Worm (Caenorhabditis elegans) whole organism, mixed stage, embryonic: ENCODE measurements around the gene F14H3.3.

Experiments used
- elt-1 ChIP-seq: sonication (generic microtip); optimal IDR thresholded peaks from 2 replicates; lab custom pipeline; 2017; ENCODE audit warnings: missing genetic modification characterization, mild to moderate bottlenecking, missing compliant biosample characterization, antibody characterized with exemption, moderate library complexity, borderline replicate concordance; ENCODE audit not compliant: insufficient read depth
- lin-13 ChIP-seq: fragments of 150-350 bp; optimal IDR thresholded peaks from 2 replicates; lab custom pipeline; 2014; ENCODE audit warnings: missing biosample characterization, missing genetic modification characterization
- nhr-12 ChIP-seq: fragments of 150-350 bp; optimal IDR thresholded peaks from 2 replicates; lab custom pipeline; 2014; ENCODE audit warnings: missing biosample characterization, missing genetic modification characterization
- nhr-237 ChIP-seq: fragments of 150-350 bp; optimal IDR thresholded peaks from 2 replicates; lab custom pipeline; 2014; ENCODE audit warnings: missing biosample characterization, missing genetic modification characterization
- nhr-28 ChIP-seq: fragments of 150-350 bp; optimal IDR thresholded peaks from 2 replicates; lab custom pipeline; 2014; ENCODE audit warnings: missing biosample characterization, missing genetic modification characterization
- pha-4 ChIP-seq: fragments of 150-350 bp; optimal IDR thresholded peaks from 2 replicates; lab custom pipeline; 2018; ENCODE audit warnings: missing biosample characterization, missing genetic modification reagents, missing genetic modification characterization
- sem-2 ChIP-seq: fragments of 200-800 bp; sonication (Bioruptor generic); optimal IDR thresholded peaks from 2 replicates; lab custom pipeline; 2018; ENCODE audit warnings: mild to moderate bottlenecking, missing genetic modification characterization, missing compliant biosample characterization
- snpc-4 ChIP-seq: fragments of 150-350 bp; optimal IDR thresholded peaks from 2 replicates; lab custom pipeline; 2014; ENCODE audit warnings: missing biosample characterization, missing genetic modification characterization
- tbx-8 ChIP-seq: fragments of 200-800 bp; sonication (Bioruptor generic); optimal IDR thresholded peaks from 2 replicates; lab custom pipeline; 2018; ENCODE audit warnings: mild to moderate bottlenecking, missing genetic modification characterization, moderate library complexity, missing compliant biosample characterization

DNA sequence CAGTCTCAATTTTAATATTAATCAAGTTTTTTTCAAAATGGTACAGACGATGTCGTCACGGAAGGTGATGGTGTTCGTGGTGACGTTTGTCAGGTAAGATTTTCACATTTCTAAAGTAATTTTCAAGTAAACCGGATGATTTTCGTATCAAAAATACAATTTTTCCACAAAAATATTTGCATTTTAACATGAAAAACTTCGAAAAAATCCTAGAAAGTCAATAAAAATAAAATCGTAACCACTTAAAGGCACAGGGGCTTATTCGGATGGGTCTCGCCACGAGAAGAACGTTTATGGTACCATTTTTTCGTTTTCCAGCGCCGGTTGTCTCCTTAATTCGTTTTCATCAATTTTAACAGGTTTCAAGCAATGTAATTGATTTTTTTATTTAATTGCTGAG lies 29.0 kb downstream of the F14H3.3 start, which contains the start of gene T10C6.6:
- TF ChIP-seq tbx-8 (GFP tag; lab: Kevin White, UChicago), result no peak
- no peak for TF ChIP-seq nhr-28 (tag; lab: Kevin White, UChicago)
- no peak for TF ChIP-seq snpc-4
- no peak for TF ChIP-seq sem-2 (GFP tag; lab: Kevin White, UChicago)
- TF ChIP-seq elt-1, result no peak
- TF ChIP-seq nhr-237, result no peak
- no peak for TF ChIP-seq pha-4 (tag; lab: Kevin White, UChicago)
- no peak for TF ChIP-seq nhr-12 (tag; lab: Kevin White, UChicago)
- no peak for TF ChIP-seq lin-13 (tag; lab: Kevin White, UChicago)
